Fruit fly (Drosophila melanogaster) whole organism: Measurements from ENCODE around the gene LManII.

Experiments used
- CG8478 ChIP-seq: fragments of >200 bp; optimal IDR thresholded peaks from 2 replicates; lab custom pipeline; 2018; ENCODE audit warnings: inconsistent platforms
- Dll ChIP-seq: fragments of >200 bp; optimal IDR thresholded peaks from 2 replicates; lab custom pipeline; 2017
- EcR ChIP-seq, 2 experiments: fragments of >200 bp; optimal IDR thresholded peaks; 2 replicates each; lab custom pipeline; 2017; ENCODE audit warnings: missing biosample characterization in 2 of 2, missing genetic modification characterization in 2 of 2, missing genetic modification reagents in 2 of 2
- pan ChIP-seq: fragments of >200 bp; optimal IDR thresholded peaks from 2 replicates; lab custom pipeline; 2017
- psq ChIP-seq: fragments of >200 bp; optimal IDR thresholded peaks from 2 replicates; lab custom pipeline; 2017
- usp ChIP-seq: fragments of >200 bp; optimal IDR thresholded peaks from 2 replicates; lab custom pipeline; 2017; ENCODE audit warnings: missing biosample characterization, missing genetic modification characterization, mixed read lengths

The LManII gene

dm6 chr2L:10474268-10474678 is 16.8 kb downstream of the LManII start, which contains the start of gene RluA-1:
Gene RluA-1, minus strand, starts transcription at chr2L:10474349.
- no peak for TF ChIP-seq CG8478 (lab: Kevin White, UChicago)
- no peak for TF ChIP-seq pan (lab: Kevin White, UChicago)
- TF ChIP-seq Dll (lab: Kevin White, UChicago), result no peak
- TF ChIP-seq usp (GFP tag; lab: Kevin White, UChicago), result no peak
- no peak for TF ChIP-seq EcR (GFP tag; optimal IDR thresholded peaks at IDR 0.05; lab: Kevin White, UChicago)
- TF ChIP-seq psq (lab: Kevin White, UChicago), result no peak

dm6 chr2L:10474815-10475214 is 17.4 kb downstream of the LManII start:
- TF ChIP-seq pan (lab: Kevin White, UChicago), result no peak
- TF ChIP-seq Dll (lab: Kevin White, UChicago), result no peak
- TF ChIP-seq usp (GFP tag; lab: Kevin White, UChicago), result no peak

- TF ChIP-seq EcR (GFP tag; optimal IDR thresholded peaks at IDR 0.05; lab: Kevin White, UChicago), result no peak
- no peak for TF ChIP-seq Dll (lab: Kevin White, UChicago)
- TF ChIP-seq CG8478 (lab: Kevin White, UChicago), result no peak
- no peak for TF ChIP-seq pan (lab: Kevin White, UChicago)
- no peak for TF ChIP-seq psq (lab: Kevin White, UChicago)
- TF ChIP-seq usp (GFP tag; lab: Kevin White, UChicago), result no peak
Observed at dm6 chr2L:10476879-10477278, 19.4 kb downstream of the LManII start, which contains the start of gene RluA-2. Gene RluA-2, plus strand, starts transcription at chr2L:10477073.

dm6 chr2L:10479859-10480258 is 22.4 kb downstream of the LManII start:
- TF ChIP-seq usp (GFP tag; lab: Kevin White, UChicago) (no peak), CG8478 (lab: Kevin White, UChicago) (no peak), pan (lab: Kevin White, UChicago) (no peak), Dll (lab: Kevin White, UChicago) (no peak), EcR (GFP tag; optimal IDR thresholded peaks at IDR 0.05; lab: Kevin White, UChicago) (no peak), psq (lab: Kevin White, UChicago) (no peak)

- TF ChIP-seq psq (lab: Kevin White, UChicago) (no peak), usp (GFP tag; lab: Kevin White, UChicago) (no peak), pan (lab: Kevin White, UChicago) (no peak), Dll (lab: Kevin White, UChicago) (no peak), EcR (GFP tag; optimal IDR thresholded peaks at IDR 0.05; lab: Kevin White, UChicago) (no peak), CG8478 (lab: Kevin White, UChicago) (no peak)
Observed at dm6 chr2L:10483073-10483472, 25.6 kb downstream of the LManII start, which contains the start of gene Grip75. Gene Grip75, plus strand, starts transcription at chr2L:10483295.

dm6 chr2L:10488484-10489223 is 31.2 kb downstream of the LManII start, which contains the start of the genes Cog4 and CG6144:
Gene Cog4, minus strand, starts transcription at chr2L:10488622.
Gene CG6144, plus strand, starts transcription at chr2L:10488694.
- no peak for TF ChIP-seq usp (GFP tag; lab: Kevin White, UChicago)
- TF ChIP-seq psq (lab: Kevin White, UChicago), result no peak
- no peak for TF ChIP-seq CG8478 (lab: Kevin White, UChicago)
- TF ChIP-seq EcR (GFP tag; optimal IDR thresholded peaks at IDR 0.05; lab: Kevin White, UChicago), result no peak
- no peak for TF ChIP-seq Dll (lab: Kevin White, UChicago)

dm6 chr2L:10491354-10491753 is 33.9 kb downstream of the LManII start, which contains the start of gene CG13144:
Gene CG13144, minus strand, starts transcription at chr2L:10491454.
- TF ChIP-seq psq (lab: Kevin White, UChicago), result no peak
- no peak for TF ChIP-seq Dll (lab: Kevin White, UChicago)
- TF ChIP-seq CG8478 (lab: Kevin White, UChicago), result no peak
- TF ChIP-seq usp (GFP tag; lab: Kevin White, UChicago), result no peak
- no peak for TF ChIP-seq pan (lab: Kevin White, UChicago)
- TF ChIP-seq EcR (GFP tag; optimal IDR thresholded peaks at IDR 0.05; lab: Kevin White, UChicago), result no peak

- TF ChIP-seq Dll (lab: Kevin White, UChicago) (no peak), EcR (GFP tag; optimal IDR thresholded peaks at IDR 0.05; lab: Kevin White, UChicago) (no peak), pan (lab: Kevin White, UChicago) (no peak), psq (lab: Kevin White, UChicago) (no peak), usp (GFP tag; lab: Kevin White, UChicago) (no peak), CG8478 (lab: Kevin White, UChicago) (no peak)
Observed at dm6 chr2L:10495495-10495894, 38.0 kb downstream of the LManII start.

dm6 chr2L:10496338-10496737 is 38.9 kb downstream of the LManII start:
- TF ChIP-seq psq (lab: Kevin White, UChicago), result no peak
- no peak for TF ChIP-seq pan (lab: Kevin White, UChicago)
- TF ChIP-seq EcR (GFP tag; optimal IDR thresholded peaks at IDR 0.05; lab: Kevin White, UChicago), result no peak
- no peak for TF ChIP-seq usp (GFP tag; lab: Kevin White, UChicago)
- TF ChIP-seq CG8478 (lab: Kevin White, UChicago), result no peak
- no peak for TF ChIP-seq Dll (lab: Kevin White, UChicago)

dm6 chr2L:10497106-10497800 is 39.8 kb downstream of the LManII start:
- no peak for TF ChIP-seq usp (GFP tag; lab: Kevin White, UChicago)
- TF ChIP-seq CG8478 (lab: Kevin White, UChicago), result no peak
- no peak for TF ChIP-seq pan (lab: Kevin White, UChicago)
- no peak for TF ChIP-seq EcR (GFP tag; optimal IDR thresholded peaks at IDR 0.05; lab: Kevin White, UChicago)
- no peak for TF ChIP-seq psq (lab: Kevin White, UChicago)
- no peak for TF ChIP-seq Dll (lab: Kevin White, UChicago)

dm6 chr2L:10499608-10500007 is 42.1 kb downstream of the LManII start:
- no peak for TF ChIP-seq psq (lab: Kevin White, UChicago)
